Worm (Caenorhabditis elegans) whole organism, L3 larva: ENCODE measurements around the gene W07E11.1.

Experiments used
- ceh-82 ChIP-seq: fragments of 150-350 bp; optimal IDR thresholded peaks from 2 replicates; lab custom pipeline; 2014; ENCODE audit warnings: missing biosample characterization, missing genetic modification characterization
- daf-12 ChIP-seq: fragments of 150-350 bp; optimal IDR thresholded peaks from 2 replicates; lab custom pipeline; 2014; ENCODE audit warnings: missing biosample characterization, missing genetic modification reagents, missing genetic modification characterization
- hmg-11 ChIP-seq: sonication (generic microtip); optimal IDR thresholded peaks from 2 replicates; lab custom pipeline; 2016; ENCODE audit warnings: missing genetic modification characterization, missing compliant biosample characterization
- nhr-11 ChIP-seq: fragments of 150-350 bp; optimal IDR thresholded peaks from 2 replicates; lab custom pipeline; 2014; ENCODE audit warnings: missing biosample characterization, missing genetic modification characterization
- nhr-23 ChIP-seq: fragments of 150-350 bp; optimal IDR thresholded peaks from 2 replicates; lab custom pipeline; 2014; ENCODE audit warnings: missing biosample characterization, missing genetic modification reagents, missing genetic modification characterization
- nhr-28 ChIP-seq: fragments of 150-350 bp; optimal IDR thresholded peaks from 2 replicates; lab custom pipeline; 2014; ENCODE audit warnings: missing biosample characterization, missing genetic modification characterization
- pha-4 ChIP-seq: fragments of 150-350 bp; optimal IDR thresholded peaks from 2 replicates; lab custom pipeline; 2014; ENCODE audit warnings: missing biosample characterization, missing genetic modification reagents, missing genetic modification characterization
- snpc-4 ChIP-seq: fragments of 150-350 bp; optimal IDR thresholded peaks from 2 replicates; lab custom pipeline; 2014; ENCODE audit warnings: missing biosample characterization, missing genetic modification characterization
- ztf-4 ChIP-seq: fragments of 150-350 bp; optimal IDR thresholded peaks from 2 replicates; lab custom pipeline; 2014; ENCODE audit warnings: missing biosample characterization, missing genetic modification characterization

- TF ChIP-seq nhr-23 (tag; lab: Kevin White, UChicago) = peak; percentile 56
- TF ChIP-seq daf-12 = no peak
- no peak for TF ChIP-seq nhr-11 (tag; lab: Kevin White, UChicago)
- peak; percentile 64 for TF ChIP-seq pha-4 (tag; lab: Kevin White, UChicago)
- no peak for TF ChIP-seq snpc-4 (tag; lab: Kevin White, UChicago)
- TF ChIP-seq nhr-28 (tag; lab: Kevin White, UChicago) = no peak
- no peak for TF ChIP-seq ztf-4 (tag; lab: Kevin White, UChicago)
- TF ChIP-seq hmg-11 (tag; lab: Kevin White, UChicago) = no peak
- no peak for TF ChIP-seq ceh-82 (tag; lab: Kevin White, UChicago)
These were observed 32.8 kb upstream of the W07E11.1 start for ce11 chrX:10051625-10052024.
